Worm (Caenorhabditis elegans) whole organism, L4 larva: ENCODE data around the gene nsph-4.3.
A peak's percentile ranks its signal among the peaks of the same experiment; 100 is the strongest.

Experiments
- F26F4.8 ChIP-seq: fragments of 200-800 bp; sonication (Bioruptor generic); conservative IDR thresholded peaks from 2 replicates; pipeline ENCODE4 v1.3.6; 2022; ENCODE audit warnings: missing genetic modification characterization, missing compliant biosample characterization
- F37D6.2 ChIP-seq: sonication (generic microtip); optimal IDR thresholded peaks from 2 replicates; lab custom pipeline; 2016; ENCODE audit warnings: mild to moderate bottlenecking, missing genetic modification characterization, missing compliant biosample characterization
- F44E2.7 ChIP-seq: fragments of 200-800 bp; sonication (Bioruptor generic); IDR thresholded peaks from 2 replicates; pipeline ENCODE4 v2.1.2; 2022; ENCODE audit warnings: missing genetic modification characterization, missing compliant biosample characterization
- Y48G9A.11 ChIP-seq: fragments of 200-800 bp; sonication (Bioruptor generic); IDR thresholded peaks from 2 replicates; pipeline ENCODE4 v1.3.6; 2022; ENCODE audit warnings: missing genetic modification reagents, missing genetic modification characterization, missing compliant biosample characterization
- ZK337.2 ChIP-seq: fragments of 200-800 bp; sonication (Bioruptor generic); IDR thresholded peaks from 2 replicates; pipeline ENCODE4 v1.3.6; 2022; ENCODE audit warnings: missing genetic modification reagents, missing genetic modification characterization, missing compliant biosample characterization
- aha-1 ChIP-seq: fragments of 150-350 bp; peaks from one replicate; lab custom pipeline; 2014; ENCODE audit warnings: missing biosample characterization, missing genetic modification characterization
- arid-1 ChIP-seq: fragments of 200-800 bp; sonication (Bioruptor generic); conservative IDR thresholded peaks from 2 replicates; pipeline ENCODE4 v1.3.6; 2022; ENCODE audit warnings: missing genetic modification reagents, missing genetic modification characterization, missing compliant biosample characterization
- ceh-20 ChIP-seq: fragments of 200-800 bp; sonication (Bioruptor generic); IDR thresholded peaks from 2 replicates; pipeline ENCODE4 v1.3.6; 2022; ENCODE audit warnings: missing genetic modification reagents, missing genetic modification characterization, missing compliant biosample characterization
- ceh-28 ChIP-seq: fragments of 150-350 bp; optimal IDR thresholded peaks from 2 replicates; lab custom pipeline; 2014; ENCODE audit warnings: missing biosample characterization, missing genetic modification reagents, missing genetic modification characterization
- ceh-62 ChIP-seq: sonication (generic microtip); optimal IDR thresholded peaks from 2 replicates; lab custom pipeline; 2017; ENCODE audit warnings: missing biosample characterization, missing genetic modification characterization
- ceh-82 ChIP-seq: sonication (generic microtip); optimal IDR thresholded peaks from 2 replicates; lab custom pipeline; 2017; ENCODE audit warnings: missing biosample characterization, missing genetic modification characterization
- ces-1 ChIP-seq: fragments of 150-350 bp; sonication (generic microtip); optimal IDR thresholded peaks from 4 replicates; lab custom pipeline; 2014; ENCODE audit warnings: missing biosample characterization, missing genetic modification reagents, missing genetic modification characterization
- ctbp-1 ChIP-seq: fragments of 200-800 bp; sonication (Bioruptor generic); IDR thresholded peaks from 2 replicates; pipeline ENCODE4 v1.3.6; 2022; ENCODE audit warnings: missing genetic modification reagents, missing genetic modification characterization, missing compliant biosample characterization
- daf-12 ChIP-seq: fragments of 150-350 bp; optimal IDR thresholded peaks from 2 replicates; lab custom pipeline; 2014; ENCODE audit warnings: missing biosample characterization, missing genetic modification reagents, missing genetic modification characterization
- dmd-6 ChIP-seq: fragments of 200-800 bp; sonication (Bioruptor generic); IDR thresholded peaks from 2 replicates; pipeline ENCODE4 v1.3.6; 2022; ENCODE audit warnings: missing genetic modification reagents, missing genetic modification characterization, missing compliant biosample characterization
- dmd-8 ChIP-seq: fragments of 200-800 bp; sonication (Bioruptor generic); IDR thresholded peaks from 2 replicates; pipeline ENCODE4 v1.3.6; 2022; ENCODE audit warnings: missing genetic modification characterization, missing compliant biosample characterization
- duxl-1 ChIP-seq: sonication (generic microtip); optimal IDR thresholded peaks from 2 replicates; lab custom pipeline; 2016; ENCODE audit warnings: mild to moderate bottlenecking, missing genetic modification characterization, moderate library complexity, missing compliant biosample characterization; ENCODE audit not compliant: poor library complexity
- egl-43 ChIP-seq: fragments of 200-800 bp; sonication (Bioruptor generic); IDR thresholded peaks from 2 replicates; pipeline ENCODE4 v1.3.6; 2022; ENCODE audit warnings: missing genetic modification reagents, missing genetic modification characterization, missing compliant biosample characterization
- fkh-10 ChIP-seq: fragments of 150-350 bp; optimal IDR thresholded peaks from 2 replicates; lab custom pipeline; 2014; ENCODE audit warnings: missing biosample characterization, missing genetic modification reagents, missing genetic modification characterization
- gei-8 ChIP-seq: fragments of 200-800 bp; sonication (Bioruptor generic); optimal IDR thresholded peaks from 2 replicates; lab custom pipeline; 2018; ENCODE audit warnings: mild to moderate bottlenecking, missing genetic modification characterization, missing compliant biosample characterization
- hif-1 ChIP-seq, 2 experiments: sonication (generic microtip); optimal IDR thresholded peaks; 2 replicates each; lab custom pipeline; 2016 to 2017; ENCODE audit warnings: missing compliant biosample characterization in 2 of 2, missing genetic modification characterization in 2 of 2, missing genetic modification reagents in 2 of 2, missing genotype in 2 of 2, mild to moderate bottlenecking in 1 of 2
- hlh-30 ChIP-seq: sonication (generic microtip); optimal IDR thresholded peaks from 2 replicates; lab custom pipeline; 2017; ENCODE audit warnings: antibody characterized with exemption, mild to moderate bottlenecking, missing genetic modification characterization, missing compliant biosample characterization; ENCODE audit not compliant: insufficient read depth
- lim-7 ChIP-seq: fragments of 200-800 bp; sonication (Bioruptor generic); IDR thresholded peaks from 2 replicates; pipeline ENCODE4 v1.3.6; 2022; ENCODE audit warnings: missing genetic modification characterization, missing compliant biosample characterization
- lin-13 ChIP-seq: fragments of 150-350 bp; optimal IDR thresholded peaks from 2 replicates; lab custom pipeline; 2014; ENCODE audit warnings: missing biosample characterization, missing genetic modification reagents, missing genetic modification characterization
- lin-15B ChIP-seq: fragments of 150-350 bp; sonication (generic microtip); optimal IDR thresholded peaks from 3 replicates; lab custom pipeline; 2014; ENCODE audit warnings: missing biosample characterization, missing genetic modification characterization
- lir-3 ChIP-seq: sonication (generic microtip); optimal IDR thresholded peaks from 2 replicates; lab custom pipeline; 2016; ENCODE audit warnings: mild to moderate bottlenecking, missing genetic modification characterization, missing compliant biosample characterization
- lsy-2 ChIP-seq, 2 experiments: fragments of 150-350 bp in 1 of 2; sonication (generic microtip) in 1 of 2; optimal IDR thresholded peaks; 2 replicates each; lab custom pipeline; 2014 to 2017; ENCODE audit warnings: missing biosample characterization in 2 of 2, missing genetic modification characterization in 2 of 2
- mdl-1 ChIP-seq, 2 experiments: fragments of 150-350 bp in 1 of 2; sonication (generic microtip) in 1 of 2; optimal IDR thresholded peaks; 2 replicates each; lab custom pipeline; 2014 to 2017; ENCODE audit warnings: missing biosample characterization in 2 of 2, missing genetic modification characterization in 2 of 2
- mdt-29 ChIP-seq: fragments of 200-800 bp; sonication (Bioruptor generic); IDR thresholded peaks from 2 replicates; pipeline ENCODE4 v1.3.6; 2022; ENCODE audit warnings: missing genetic modification reagents, missing genetic modification characterization, missing compliant biosample characterization
- nhr-10 ChIP-seq: fragments of 150-350 bp; optimal IDR thresholded peaks from 2 replicates; lab custom pipeline; 2014; ENCODE audit warnings: missing biosample characterization, missing genetic modification characterization
- nhr-28 ChIP-seq: fragments of 150-350 bp; optimal IDR thresholded peaks from 2 replicates; lab custom pipeline; 2014; ENCODE audit warnings: missing biosample characterization, missing genetic modification characterization
- nhr-42 ChIP-seq: fragments of 200-800 bp; sonication (Bioruptor generic); IDR thresholded peaks from 2 replicates; pipeline ENCODE4 v1.3.6; 2022; ENCODE audit warnings: missing genetic modification characterization, missing compliant biosample characterization
- nhr-77 ChIP-seq: fragments of 150-350 bp; optimal IDR thresholded peaks from 2 replicates; lab custom pipeline; 2014; ENCODE audit warnings: missing biosample characterization, missing genetic modification characterization
- pha-4 ChIP-seq, 2 experiments: fragments of 150-350 bp in 1 of 2; fragments of 200-800 bp in 1 of 2; sonication (Bioruptor generic) in 1 of 2; IDR thresholded peaks in 1 of 2; optimal IDR thresholded peaks in 1 of 2; 2 replicates each; pipeline versions ENCODE4 v1.3.6 to Lab custom; 2014 to 2022; ENCODE audit warnings: missing genetic modification characterization in 2 of 2, missing genetic modification reagents in 2 of 2, missing biosample characterization in 1 of 2, missing compliant biosample characterization in 1 of 2
- php-3 ChIP-seq: fragments of 200-800 bp; sonication (Bioruptor generic); IDR thresholded peaks from 2 replicates; pipeline ENCODE4 v1.3.6; 2022; ENCODE audit warnings: missing genetic modification reagents, missing genetic modification characterization, missing compliant biosample characterization
- rbr-2 ChIP-seq: sonication (generic microtip); optimal IDR thresholded peaks from 2 replicates; lab custom pipeline; 2016; ENCODE audit warnings: missing genotype, missing genetic modification characterization, missing compliant biosample characterization
- saeg-2 ChIP-seq: fragments of 200-800 bp; sonication (Bioruptor generic); IDR thresholded peaks from 2 replicates; pipeline ENCODE4 v1.3.6; 2022; ENCODE audit warnings: missing genetic modification reagents, missing genetic modification characterization, missing compliant biosample characterization
- sdz-12 ChIP-seq: fragments of 200-800 bp; sonication (Bioruptor generic); optimal IDR thresholded peaks from 2 replicates; lab custom pipeline; 2018; ENCODE audit warnings: mild to moderate bottlenecking, missing genetic modification characterization, missing compliant biosample characterization
- set-16 ChIP-seq: fragments of 200-800 bp; sonication (Bioruptor generic); IDR thresholded peaks from 2 replicates; pipeline ENCODE4 v1.3.6; 2022; ENCODE audit warnings: missing genetic modification reagents, missing genetic modification characterization, missing compliant biosample characterization
- skn-1 ChIP-seq: fragments of 150-350 bp; optimal IDR thresholded peaks from 2 replicates; lab custom pipeline; 2014; ENCODE audit warnings: missing biosample characterization, missing genetic modification characterization
- spr-3 ChIP-seq: fragments of 200-800 bp; sonication (Bioruptor generic); optimal IDR thresholded peaks from 2 replicates; lab custom pipeline; 2018; ENCODE audit warnings: mild to moderate bottlenecking, missing genetic modification characterization, missing compliant biosample characterization
- unc-130 ChIP-seq: sonication (generic microtip); optimal IDR thresholded peaks from 2 replicates; lab custom pipeline; 2016; ENCODE audit warnings: missing genetic modification reagents, missing genetic modification characterization, missing compliant biosample characterization
- unc-62 ChIP-seq, 3 experiments: fragments of 150-350 bp in 1 of 3; sonication (generic microtip); optimal IDR thresholded peaks in 2 of 3; peaks in 1 of 3; 1 replicate in 1 of 3; 2 replicates in 2 of 3; lab custom pipeline; 2014 to 2017; ENCODE audit warnings: missing biosample characterization in 3 of 3, missing genetic modification characterization in 3 of 3, missing genetic modification reagents in 3 of 3, missing genotype in 1 of 3
- zfp-3 ChIP-seq: fragments of 200-800 bp; sonication (Bioruptor generic); conservative IDR thresholded peaks from 2 replicates; pipeline ENCODE4 v1.3.6; 2022; ENCODE audit warnings: missing genetic modification reagents, missing genetic modification characterization, missing compliant biosample characterization
- ztf-11 ChIP-seq: fragments of 150-350 bp; optimal IDR thresholded peaks from 2 replicates; lab custom pipeline; 2014; ENCODE audit warnings: missing biosample characterization, missing genetic modification characterization

The nsph-4.3 gene

DNA sequence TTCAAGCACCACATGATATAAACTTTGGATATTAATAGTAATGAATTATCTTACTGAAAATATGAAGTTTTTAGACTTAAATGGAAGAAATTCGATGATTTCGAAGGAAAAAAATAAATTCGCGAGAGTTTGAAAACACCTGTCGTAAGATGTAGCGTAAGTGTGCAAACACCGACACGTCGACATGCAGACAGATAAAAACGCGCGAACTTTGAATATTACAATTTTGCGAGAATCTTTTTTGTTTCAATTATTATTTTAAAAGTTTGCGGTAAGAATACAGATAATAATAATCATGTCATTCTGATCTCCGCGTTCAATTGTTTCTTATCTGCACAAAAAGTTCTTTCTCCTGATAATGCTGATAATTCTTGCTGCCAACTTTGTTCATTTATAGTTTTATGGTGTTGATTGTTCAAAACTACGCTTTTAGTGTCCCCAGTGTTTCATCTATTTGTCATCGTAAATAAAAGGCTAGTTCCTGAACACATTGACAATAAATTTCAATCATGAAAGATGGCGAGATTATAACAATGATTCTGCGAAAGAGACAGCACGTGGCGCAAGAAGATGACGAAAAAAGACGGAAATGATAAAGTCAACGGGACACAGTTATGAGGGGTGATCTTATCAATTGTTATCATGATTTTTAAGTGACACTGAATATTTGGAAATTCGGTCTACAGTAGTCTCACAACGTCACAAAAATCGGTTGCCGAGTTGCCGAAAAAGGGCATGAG, 35.0 kb upstream of the nsph-4.3 start (continued):
- no peak for TF ChIP-seq skn-1
- TF ChIP-seq pha-4 (GFP tag; IDR thresholded peaks at IDR 0.05; lab: Robert Waterston, UW), result no peak
- peak; percentile 21 for TF ChIP-seq pha-4 (tag; optimal IDR thresholded peaks at IDR 0.05; lab: Kevin White, UChicago)
- peak; percentile 9 for TF ChIP-seq aha-1 (tag; lab: Kevin White, UChicago)
- TF ChIP-seq ZK337.2 (GFP tag; lab: Robert Waterston, UW), result no peak
- TF ChIP-seq lir-3 (tag; lab: Kevin White, UChicago), result no peak
- peak; percentile 45 for TF ChIP-seq nhr-10
- TF ChIP-seq ceh-62 (tag; lab: Kevin White, UChicago), result no peak
- TF ChIP-seq mdl-1 (tag; optimal IDR thresholded peaks at IDR 0.05; lab: Kevin White, UChicago), result peak in 1 of 2 experiments; percentile 89
- TF ChIP-seq sdz-12 (GFP tag; lab: Kevin White, UChicago), result no peak
- no peak for TF ChIP-seq hif-1 (tag; optimal IDR thresholded peaks at IDR 0.05; lab: Kevin White, UChicago)
- TF ChIP-seq ceh-20 (GFP tag; lab: Robert Waterston, UW), result peak; percentile 80
- peak; percentile 8 for TF ChIP-seq duxl-1 (tag; lab: Kevin White, UChicago)
- TF ChIP-seq, all 104 proteins: peak for 24

DNA sequence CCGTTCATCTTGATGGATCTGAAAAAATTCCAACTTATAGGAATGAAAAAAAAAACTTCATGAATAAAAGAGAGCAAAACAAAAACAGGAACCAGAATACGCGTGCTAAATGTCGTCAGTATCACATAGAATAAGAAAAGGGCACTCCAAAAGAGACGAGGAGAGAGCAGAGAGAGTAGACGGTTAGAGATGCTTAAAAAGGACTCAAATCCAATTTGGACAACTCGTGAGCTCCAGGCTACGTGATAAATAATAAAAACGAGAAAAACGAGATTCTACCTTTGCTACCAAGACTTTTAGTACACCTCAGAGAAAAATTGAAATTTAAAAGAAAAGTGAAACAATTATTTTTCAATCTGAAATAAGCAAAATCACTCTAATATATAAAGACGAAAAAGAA, 34.0 kb upstream of the nsph-4.3 start, which contains the start of gene upp-1:
upp-1 (minus strand) TSS at position 18 of the 400 bp plus-strand sequence.
- TF ChIP-seq ceh-82 (tag; lab: Kevin White, UChicago) (no peak), F44E2.7 (GFP tag; lab: Robert Waterston, UW) (no peak), php-3 (GFP tag; lab: Robert Waterston, UW) (no peak), lsy-2 (tag; optimal IDR thresholded peaks at IDR 0.05; lab: Kevin White, UChicago) (peak in 1 of 2 experiments; percentile 45), unc-62 (GFP tag; optimal IDR thresholded peaks at IDR 0.05 in 1 of 2; lab: Kevin White, UChicago) (peak in 1 of 2 experiments; percentile 56), unc-62 (tag; optimal IDR thresholded peaks at IDR 0.05; lab: Kevin White, UChicago) (no peak), F26F4.8 (no peak), hif-1 (tag; optimal IDR thresholded peaks at IDR 0.05; lab: Kevin White, UChicago) (peak; percentile 16 to 96), nhr-42 (GFP tag; lab: Robert Waterston, UW) (no peak), hlh-30 (tag; lab: Kevin White, UChicago) (peak; percentile 57), nhr-28 (no peak), daf-12 (tag; lab: Kevin White, UChicago) (no peak), ces-1 (GFP tag; lab: Kevin White, UChicago) (peak; percentile 20), set-16 (GFP tag; lab: Robert Waterston, UW) (no peak), zfp-3 (GFP tag; lab: Robert Waterston, UW) (no peak), fkh-10 (GFP tag; lab: Kevin White, UChicago) (peak; percentile 8), ztf-11 (tag; lab: Kevin White, UChicago) (no peak), ctbp-1 (peak; percentile 49; the same call in 1 of the 2 replicates), ceh-28 (tag; lab: Kevin White, UChicago) (no peak), dmd-8 (GFP tag; lab: Robert Waterston, UW) (no peak), spr-3 (no peak), sdz-12 (GFP tag; lab: Kevin White, UChicago) (no peak), duxl-1 (tag; lab: Kevin White, UChicago) (no peak), aha-1 (tag; lab: Kevin White, UChicago) (peak; percentile 100), F37D6.2 (tag; lab: Kevin White, UChicago) (no peak), lin-15B (tag; lab: Kevin White, UChicago) (no peak), rbr-2 (tag; lab: Kevin White, UChicago) (no peak)

DNA sequence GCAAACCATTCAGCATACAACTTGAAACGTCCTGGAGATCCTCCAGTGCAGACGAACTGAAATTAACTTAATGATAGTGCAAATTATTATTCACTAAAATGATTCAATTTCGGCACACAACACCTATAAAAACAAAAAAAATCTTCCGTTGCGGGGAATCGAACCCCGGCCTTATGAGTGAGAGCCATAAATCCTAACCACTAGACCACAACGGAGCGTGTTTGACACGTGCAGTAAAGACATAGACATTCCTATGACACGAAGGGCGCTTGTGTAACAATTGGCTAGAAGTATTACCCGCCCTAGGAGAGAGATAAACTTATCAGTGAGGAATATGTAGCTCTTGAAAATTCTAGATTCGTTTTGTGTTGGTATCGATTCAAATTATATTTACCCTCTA, 32.9 kb upstream of the nsph-4.3 start:
- TF ChIP-seq Y48G9A.11, result peak; percentile 82
- no peak for TF ChIP-seq nhr-77 (tag; lab: Kevin White, UChicago)
- peak; percentile 49 for TF ChIP-seq dmd-6 (GFP tag; lab: Robert Waterston, UW)
- 0 out of 2 replicates have a peak, but pooled peaks have one; percentile 6 for TF ChIP-seq mdt-29 (GFP tag; lab: Robert Waterston, UW)
- TF ChIP-seq lin-13 (GFP tag; lab: Kevin White, UChicago), result no peak
- no peak for TF ChIP-seq saeg-2 (GFP tag; lab: Robert Waterston, UW)
- peak; percentile 86 for TF ChIP-seq lim-7 (GFP tag; lab: Robert Waterston, UW)
- TF ChIP-seq unc-130 (GFP tag; lab: Kevin White, UChicago), result peak; percentile 69
- TF ChIP-seq gei-8, result peak; percentile 46
- TF ChIP-seq egl-43 (GFP tag; lab: Robert Waterston, UW), result peak; percentile 76
- TF ChIP-seq duxl-1 (tag; lab: Kevin White, UChicago), result peak; percentile 46
- peak; percentile 74 for TF ChIP-seq arid-1
